Worm (Caenorhabditis elegans) whole organism, early embryonic: ENCODE data around the gene F52D10.2.

Experiments used
- B0310.2 ChIP-seq: sonication (generic microtip); optimal IDR thresholded peaks from 2 replicates; lab custom pipeline; 2016; ENCODE audit warnings: mild to moderate bottlenecking, missing genetic modification characterization, missing compliant biosample characterization
- F13C5.2 ChIP-seq: sonication (generic microtip); optimal IDR thresholded peaks from 2 replicates; lab custom pipeline; 2017; ENCODE audit warnings: mild to moderate bottlenecking, missing genetic modification characterization, inconsistent platforms, missing compliant biosample characterization
- aly-1 ChIP-seq: sonication (generic microtip); optimal IDR thresholded peaks from 2 replicates; lab custom pipeline; 2016; ENCODE audit warnings: missing genetic modification characterization, missing compliant biosample characterization
- ama-1 ChIP-seq: fragments of 150-350 bp; optimal IDR thresholded peaks from 2 replicates; lab custom pipeline; 2014
- ceh-13 ChIP-seq: fragments of 200-800 bp; sonication (Bioruptor generic); optimal IDR thresholded peaks from 2 replicates; lab custom pipeline; 2018; ENCODE audit warnings: mild to moderate bottlenecking, missing genetic modification characterization, missing compliant biosample characterization
- ceh-36 ChIP-seq: sonication (generic microtip); optimal IDR thresholded peaks from 2 replicates; lab custom pipeline; 2016; ENCODE audit warnings: missing genetic modification characterization, inconsistent platforms, missing compliant biosample characterization
- ets-7 ChIP-seq: sonication (generic microtip); optimal IDR thresholded peaks from 2 replicates; lab custom pipeline; 2016; ENCODE audit warnings: missing genotype, missing genetic modification characterization, missing compliant biosample characterization
- flt-1 ChIP-seq: fragments of 200-800 bp; sonication (Bioruptor generic); IDR thresholded peaks from 2 replicates; pipeline ENCODE4 v1.3.6; 2022; ENCODE audit warnings: missing genetic modification characterization, missing compliant biosample characterization
- hmbx-1 ChIP-seq: sonication (generic microtip); optimal IDR thresholded peaks from 2 replicates; lab custom pipeline; 2016; ENCODE audit warnings: mild to moderate bottlenecking, missing genetic modification characterization, missing compliant biosample characterization
- hmg-4 ChIP-seq: fragments of 200-800 bp; sonication (Bioruptor generic); optimal IDR thresholded peaks from 2 replicates; lab custom pipeline; 2018; ENCODE audit warnings: mild to moderate bottlenecking, missing genetic modification characterization, missing compliant biosample characterization
- hnd-1 ChIP-seq: sonication (generic microtip); optimal IDR thresholded peaks from 2 replicates; lab custom pipeline; 2016; ENCODE audit warnings: missing genetic modification characterization, missing compliant biosample characterization
- pes-1 ChIP-seq: fragments of 200-800 bp; sonication (Bioruptor generic); IDR thresholded peaks from 2 replicates; pipeline ENCODE4 v1.3.6; 2022; ENCODE audit warnings: missing genetic modification reagents, missing genetic modification characterization, missing compliant biosample characterization
- scrt-1 ChIP-seq: fragments of 200-800 bp; sonication (Bioruptor generic); IDR thresholded peaks from 2 replicates; pipeline ENCODE4 v1.3.6; 2022; ENCODE audit warnings: missing genetic modification characterization, missing compliant biosample characterization
- sea-1 ChIP-seq: fragments of 200-800 bp; sonication (Bioruptor generic); conservative IDR thresholded peaks from 2 replicates; pipeline ENCODE4 v1.3.6; 2022; ENCODE audit warnings: missing genetic modification characterization, missing compliant biosample characterization
- tbx-11 ChIP-seq: fragments of 200-800 bp; sonication (Bioruptor generic); IDR thresholded peaks from 2 replicates; pipeline ENCODE4 v1.3.6; 2022; ENCODE audit warnings: missing genetic modification characterization, missing compliant biosample characterization
- tbx-37 ChIP-seq: fragments of 200-800 bp; sonication (Bioruptor generic); conservative IDR thresholded peaks from 2 replicates; pipeline ENCODE4 v1.3.6; 2022; ENCODE audit warnings: missing genetic modification reagents, missing genetic modification characterization, missing compliant biosample characterization
- tra-4 ChIP-seq: sonication (generic microtip); optimal IDR thresholded peaks from 2 replicates; lab custom pipeline; 2017; ENCODE audit warnings: missing genetic modification characterization, missing compliant biosample characterization

F52D10.2 gene

ce11 chrX:11605766-11606490 lies 14.4 kb upstream of the F52D10.2 start:
- TF ChIP-seq ceh-36 (peak; percentile 92), ceh-13 (GFP tag; lab: Kevin White, UChicago) (peak; percentile 63), F13C5.2 (tag; lab: Kevin White, UChicago) (peak; percentile 100), hmbx-1 (tag; lab: Kevin White, UChicago) (peak; percentile 95), sea-1 (GFP tag; lab: Robert Waterston, UW) (peak; percentile 87), tra-4 (tag; lab: Kevin White, UChicago) (peak; percentile 98), flt-1 (GFP tag; lab: Robert Waterston, UW) (peak; percentile 64), hnd-1 (tag; lab: Kevin White, UChicago) (peak; percentile 82), B0310.2 (tag; lab: Kevin White, UChicago) (peak; percentile 98), scrt-1 (peak; percentile 79), ama-1 (lab: Kevin White, UChicago) (no peak), hmg-4 (GFP tag; lab: Kevin White, UChicago) (peak; percentile 92), tbx-11 (peak; percentile 61; the same call in 1 of the 2 replicates), tbx-37 (GFP tag; lab: Robert Waterston, UW) (no peak), pes-1 (peak; percentile 83), aly-1 (tag; lab: Kevin White, UChicago) (peak; percentile 58), ets-7 (tag; lab: Kevin White, UChicago) (peak; percentile 54)

- TF ChIP-seq flt-1 (GFP tag; lab: Robert Waterston, UW) (no peak), ceh-13 (GFP tag; lab: Kevin White, UChicago) (no peak), aly-1 (tag; lab: Kevin White, UChicago) (no peak), B0310.2 (tag; lab: Kevin White, UChicago) (no peak), scrt-1 (no peak), hmbx-1 (tag; lab: Kevin White, UChicago) (no peak), tra-4 (tag; lab: Kevin White, UChicago) (no peak), ama-1 (lab: Kevin White, UChicago) (no peak), sea-1 (GFP tag; lab: Robert Waterston, UW) (no peak), ceh-36 (no peak)
These were observed 13.8 kb upstream of the F52D10.2 start, which contains the start of gene ftt-2 for ce11 chrX:11605214-11605765. TSS of gene ftt-2 (minus strand) at chrX:11605419.

DNA sequence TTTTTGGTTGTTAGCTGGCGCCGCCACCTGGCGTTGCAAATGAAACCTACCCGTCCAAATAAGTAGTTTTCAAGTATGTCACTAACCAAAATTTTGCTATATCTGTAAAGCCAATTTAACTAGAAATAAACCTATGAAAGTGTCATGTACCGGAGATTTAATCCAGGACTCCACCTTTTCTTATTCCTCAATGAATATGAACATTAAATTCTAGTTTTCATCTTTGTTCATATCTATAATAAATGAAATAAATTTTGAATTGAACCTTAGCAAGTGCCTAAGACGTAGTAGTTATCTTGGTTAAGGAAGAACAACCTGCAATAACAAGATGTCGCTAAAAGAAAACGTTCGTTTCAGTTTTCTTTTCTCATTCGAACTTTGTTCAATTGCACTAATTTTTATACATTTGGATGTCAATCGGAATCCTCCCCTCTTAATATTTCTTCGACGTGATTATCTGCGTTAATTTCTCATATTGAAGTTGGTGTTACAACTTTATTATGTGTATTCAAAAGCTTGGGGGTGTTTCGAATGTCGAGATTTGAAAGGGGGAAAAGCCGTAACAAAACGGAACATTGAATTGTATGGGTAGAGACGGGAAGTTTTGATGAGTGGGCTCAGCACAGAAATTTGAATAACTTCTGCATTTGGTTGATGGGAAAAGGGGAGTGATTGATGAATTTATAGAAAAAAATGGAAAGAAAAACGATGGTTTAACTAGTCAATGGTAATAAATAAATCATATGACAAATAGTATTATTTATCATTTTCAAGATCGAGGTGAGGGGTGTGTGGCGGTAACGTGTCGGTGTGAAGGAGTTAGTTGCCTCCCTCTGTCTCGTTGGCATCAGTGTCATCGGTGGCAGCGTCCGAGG lies 12.0 kb upstream of the F52D10.2 start:
- TF ChIP-seq hmg-4 (GFP tag; lab: Kevin White, UChicago) (no peak), ceh-36 (no peak), F13C5.2 (tag; lab: Kevin White, UChicago) (peak; percentile 26)

DNA sequence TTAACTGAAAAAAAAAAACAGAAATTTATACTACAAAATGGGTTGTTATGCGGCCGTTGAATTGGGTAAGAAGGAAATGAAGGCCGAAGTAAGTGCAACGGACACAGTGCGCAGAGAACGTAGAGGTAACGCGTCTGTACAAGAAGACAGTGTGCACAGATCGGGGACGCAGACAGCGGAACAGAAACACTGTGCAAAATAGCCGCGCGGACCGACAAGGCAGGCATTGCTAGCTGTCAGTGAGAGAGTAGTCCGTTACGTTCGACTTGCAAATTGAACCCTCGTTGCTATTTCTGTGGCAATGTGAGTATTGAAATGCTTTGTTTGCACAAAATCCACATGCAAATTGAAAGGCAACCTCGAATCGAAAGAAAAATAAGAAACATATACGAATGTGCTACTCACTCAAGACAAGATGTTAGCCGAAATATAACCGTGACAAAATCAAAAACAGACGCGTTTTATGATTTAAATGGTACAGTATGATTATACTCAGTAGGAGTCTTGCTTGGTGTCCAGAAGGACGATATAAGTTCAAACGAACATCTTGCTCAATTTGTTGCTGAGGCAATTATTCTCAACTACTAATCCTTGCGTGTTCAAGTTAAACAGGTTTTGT lies 9.1 kb upstream of the F52D10.2 start:
- TF ChIP-seq hmg-4 (GFP tag; lab: Kevin White, UChicago) = peak; percentile 75
- TF ChIP-seq flt-1 (GFP tag; lab: Robert Waterston, UW) = no peak

ce11 chrX:11598839-11599238 lies 7.3 kb upstream of the F52D10.2 start:
- TF ChIP-seq sea-1 (GFP tag; lab: Robert Waterston, UW) (no peak), flt-1 (GFP tag; lab: Robert Waterston, UW) (no peak), tbx-37 (GFP tag; lab: Robert Waterston, UW) (no peak), F13C5.2 (tag; lab: Kevin White, UChicago) (no peak), tbx-11 (no peak), B0310.2 (tag; lab: Kevin White, UChicago) (no peak), hnd-1 (tag; lab: Kevin White, UChicago) (no peak), scrt-1 (no peak), hmg-4 (GFP tag; lab: Kevin White, UChicago) (no peak), ama-1 (lab: Kevin White, UChicago) (no peak), aly-1 (tag; lab: Kevin White, UChicago) (no peak), ceh-36 (no peak)

DNA sequence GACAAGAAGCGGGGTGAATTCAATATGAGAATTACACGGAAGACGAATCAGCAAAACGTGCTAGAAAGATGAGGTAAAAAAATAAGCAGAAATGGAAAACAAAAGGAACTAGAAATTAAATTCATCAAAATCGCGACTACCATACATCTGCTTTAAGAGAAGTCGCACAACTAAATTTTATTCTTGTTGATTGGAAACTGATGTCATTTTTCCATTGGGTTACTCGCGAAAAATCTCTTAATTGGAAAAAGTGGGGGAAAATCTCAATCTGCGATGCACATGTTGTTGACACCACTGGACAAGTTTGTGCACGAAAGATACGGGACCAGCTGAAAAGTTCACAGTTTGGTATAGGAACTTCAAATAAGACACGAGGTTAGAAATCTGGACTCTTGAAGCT lies 5.4 kb upstream of the F52D10.2 start:
- TF ChIP-seq scrt-1 = no peak
- no peak for TF ChIP-seq tbx-37 (GFP tag; lab: Robert Waterston, UW)
- no peak for TF ChIP-seq F13C5.2 (tag; lab: Kevin White, UChicago)
- no peak for TF ChIP-seq hmg-4 (GFP tag; lab: Kevin White, UChicago)
- no peak for TF ChIP-seq tbx-11

DNA sequence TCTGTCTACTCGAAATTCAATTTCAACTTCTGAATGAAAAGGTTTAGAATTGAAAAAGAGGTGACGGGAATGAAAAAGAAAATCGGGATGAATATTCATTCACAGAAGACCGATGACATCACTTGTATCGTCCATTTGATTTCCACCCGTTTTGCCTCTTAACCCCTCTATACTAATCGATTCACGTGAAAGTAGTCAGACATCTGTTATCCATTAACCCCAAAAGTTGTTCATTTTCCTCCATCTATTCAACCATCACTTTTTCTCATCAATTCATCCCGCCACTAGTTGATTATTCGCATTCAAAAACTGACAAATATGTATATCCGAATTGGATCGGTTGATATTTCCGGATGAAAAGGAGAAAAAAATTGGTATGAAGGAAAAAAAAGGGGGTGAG lies 1.0 kb upstream of the F52D10.2 start:
- TF ChIP-seq ceh-36 (no peak), tbx-11 (no peak), ama-1 (lab: Kevin White, UChicago) (no peak), hmbx-1 (tag; lab: Kevin White, UChicago) (no peak), flt-1 (GFP tag; lab: Robert Waterston, UW) (no peak), tbx-37 (GFP tag; lab: Robert Waterston, UW) (no peak), scrt-1 (no peak)
